Worm (Caenorhabditis elegans): ENCODE measurements around the gene str-162.

ce11 chrIV:4992089-4992488, at the start of gene str-162:
- no peak for TF ChIP-seq fkh-2 (tag; optimal IDR thresholded peaks at IDR 0.05)
- TF ChIP-seq nhr-28 (tag; optimal IDR thresholded peaks at IDR 0.05): no peak
- no peak for TF ChIP-seq ztf-4 (tag; optimal IDR thresholded peaks at IDR 0.05)
- no peak for TF ChIP-seq mdl-1 (tag; optimal IDR thresholded peaks at IDR 0.05)
